Fruit fly (Drosophila melanogaster) whole organism, embryonic: ENCODE data around the gene CG14102.

Source experiments
- ATbp ChIP-seq: fragments of 200-800 bp; sonication (Bioruptor generic); optimal IDR thresholded peaks from 2 replicates; lab custom pipeline; 2017; ENCODE audit warnings: missing biosample characterization, mild to moderate bottlenecking, missing genetic modification characterization, missing genetic modification reagents
- Antp ChIP-seq: fragments of 200-800 bp; sonication (Bioruptor generic); optimal IDR thresholded peaks from 3 replicates; lab custom pipeline; 2016; ENCODE audit warnings: missing biosample characterization, missing genetic modification characterization
- Awh ChIP-seq: fragments of 200-800 bp; sonication (Bioruptor generic); IDR thresholded peaks from 2 replicates; pipeline ENCODE4, ENCODE4 v1.3.6; 2022; ENCODE audit warnings: missing biosample characterization, missing genetic modification characterization
- CG10979 ChIP-seq: fragments of 200-800 bp; sonication (Bioruptor generic); optimal IDR thresholded peaks from 2 replicates; lab custom pipeline; 2018; ENCODE audit warnings: missing biosample characterization, mild to moderate bottlenecking, missing genetic modification characterization, moderate library complexity
- CG11398 ChIP-seq: fragments of 200-800 bp; sonication (Bioruptor generic); optimal IDR thresholded peaks from 2 replicates; lab custom pipeline; 2016; ENCODE audit warnings: missing biosample characterization, missing genetic modification characterization
- CG11696 ChIP-seq: fragments of 200-800 bp; sonication (Bioruptor generic); IDR thresholded peaks from 2 replicates; pipeline ENCODE4 v1.3.6; 2022; ENCODE audit warnings: missing biosample characterization, missing genetic modification characterization
- CG12071 ChIP-seq: fragments of 200-800 bp; sonication (Bioruptor generic); optimal IDR thresholded peaks from 3 replicates; lab custom pipeline; 2018; ENCODE audit warnings: missing biosample characterization, mild to moderate bottlenecking, missing genetic modification characterization
- CG1233 ChIP-seq: fragments of 200-800 bp; sonication (Bioruptor generic); optimal IDR thresholded peaks from 4 replicates; lab custom pipeline; 2018; ENCODE audit warnings: missing biosample characterization, mild to moderate bottlenecking, missing genetic modification characterization
- CG13287 ChIP-seq: fragments of 200-800 bp; sonication (Bioruptor generic); IDR thresholded peaks from 2 replicates; pipeline ENCODE4 v1.3.6; 2022; ENCODE audit warnings: missing biosample characterization, missing genetic modification characterization; ENCODE audit not compliant: partially characterized antibody
- CG15073 ChIP-seq: fragments of 200-800 bp; sonication (Bioruptor generic); optimal IDR thresholded peaks from 2 replicates; lab custom pipeline; 2016; ENCODE audit warnings: missing biosample characterization, missing genetic modification characterization
- CG17912 ChIP-seq: fragments of 200-800 bp; sonication (Bioruptor generic); optimal IDR thresholded peaks from 2 replicates; lab custom pipeline; 2018; ENCODE audit warnings: missing biosample characterization, mild to moderate bottlenecking, missing genetic modification characterization
- CG30020 ChIP-seq: fragments of 200-800 bp; optimal IDR thresholded peaks from 2 replicates; lab custom pipeline; 2019; ENCODE audit warnings: missing biosample characterization, mild to moderate bottlenecking, missing genetic modification characterization, moderate library complexity
- CG30403 ChIP-seq: fragments of 200-800 bp; sonication (Bioruptor generic); optimal IDR thresholded peaks from 3 replicates; lab custom pipeline; 2016; ENCODE audit warnings: missing biosample characterization, missing genetic modification characterization
- CG4617 ChIP-seq: fragments of 200-800 bp; sonication (Bioruptor generic); optimal IDR thresholded peaks from 3 replicates; lab custom pipeline; 2016; ENCODE audit warnings: missing biosample characterization, missing genetic modification characterization, borderline replicate concordance
- CG7357 ChIP-seq: fragments of 200-800 bp; sonication (Bioruptor generic); IDR thresholded peaks from 3 replicates; pipeline ENCODE4 v1.3.6; 2022; ENCODE audit warnings: missing biosample characterization, missing genetic modification characterization
- CG7786 ChIP-seq: fragments of 200-800 bp; sonication (Bioruptor generic); optimal IDR thresholded peaks from 2 replicates; lab custom pipeline; 2016; ENCODE audit warnings: missing biosample characterization, missing genetic modification characterization
- CG8765 ChIP-seq: fragments of 200-800 bp; sonication (Bioruptor generic); IDR thresholded peaks from 2 replicates; pipeline ENCODE4 v1.3.6; 2022; ENCODE audit warnings: missing biosample characterization, missing genetic modification characterization
- CG9437 ChIP-seq: fragments of 200-800 bp; sonication (Bioruptor generic); optimal IDR thresholded peaks from 2 replicates; lab custom pipeline; 2018; ENCODE audit warnings: missing biosample characterization, mild to moderate bottlenecking, missing genetic modification characterization
- CG9727 ChIP-seq: fragments of 200-800 bp; sonication (Bioruptor generic); optimal IDR thresholded peaks from 3 replicates; lab custom pipeline; 2017; ENCODE audit warnings: missing biosample characterization, mild to moderate bottlenecking, missing genetic modification characterization
- CG9817 ChIP-seq: fragments of 200-800 bp; sonication (Bioruptor generic); optimal IDR thresholded peaks from 2 replicates; lab custom pipeline; 2018; ENCODE audit warnings: missing biosample characterization, mild to moderate bottlenecking, missing genetic modification characterization, moderate library complexity
- D19A ChIP-seq: fragments of 200-800 bp; optimal IDR thresholded peaks from 3 replicates; lab custom pipeline; 2019; ENCODE audit warnings: missing biosample characterization, mild to moderate bottlenecking, missing genetic modification characterization, moderate library complexity
- Dref ChIP-seq: fragments of 200-800 bp; sonication (Bioruptor generic); IDR thresholded peaks from 2 replicates; pipeline ENCODE4 v1.3.6; 2022; ENCODE audit warnings: missing biosample characterization, missing genetic modification characterization
- E2f2 ChIP-seq: fragments of 200-800 bp; sonication (Bioruptor generic); IDR thresholded peaks from 2 replicates; pipeline ENCODE4 v1.3.6; 2022; ENCODE audit warnings: missing biosample characterization, missing genetic modification characterization
- Elba2 ChIP-seq: fragments of 200-800 bp; sonication (Bioruptor generic); optimal IDR thresholded peaks from 3 replicates; lab custom pipeline; 2016; ENCODE audit warnings: missing biosample characterization, missing genetic modification characterization
- Kr ChIP-seq: fragments of 200-800 bp; sonication (Bioruptor generic); optimal IDR thresholded peaks from 2 replicates; lab custom pipeline; 2017; ENCODE audit warnings: missing biosample characterization, mild to moderate bottlenecking, missing genetic modification characterization
- PHDP ChIP-seq: fragments of 200-800 bp; sonication (Bioruptor generic); optimal IDR thresholded peaks from 3 replicates; lab custom pipeline; 2018; ENCODE audit warnings: missing biosample characterization, mild to moderate bottlenecking, missing genetic modification characterization, moderate library complexity
- Sry-β ChIP-seq: fragments of 200-800 bp; sonication (Bioruptor generic); optimal IDR thresholded peaks from 2 replicates; lab custom pipeline; 2018; ENCODE audit warnings: missing biosample characterization, mild to moderate bottlenecking, missing genetic modification characterization, moderate library complexity
- Taf1 ChIP-seq: fragments of 200-800 bp; sonication (Bioruptor generic); IDR thresholded peaks from 2 replicates; pipeline ENCODE4 v1.3.6; 2022; ENCODE audit warnings: missing biosample characterization, missing genetic modification characterization
- ab ChIP-seq: fragments of 200-800 bp; sonication (Bioruptor generic); optimal IDR thresholded peaks from 2 replicates; lab custom pipeline; 2016; ENCODE audit warnings: missing biosample characterization, missing genetic modification characterization
- bbx ChIP-seq: fragments of 200-800 bp; sonication (Bioruptor generic); IDR thresholded peaks from 2 replicates; pipeline ENCODE4 v1.3.6; 2022; ENCODE audit warnings: missing biosample characterization, missing genetic modification characterization; ENCODE audit not compliant: partially characterized antibody
- cad ChIP-seq: fragments of >200 bp; optimal IDR thresholded peaks from 2 replicates; lab custom pipeline; 2017; ENCODE audit warnings: missing biosample characterization, missing genetic modification characterization
- chif ChIP-seq, 2 experiments: fragments of 200-800 bp; sonication (Bioruptor generic); optimal IDR thresholded peaks; 3 replicates each; lab custom pipeline; 2016; ENCODE audit warnings: missing biosample characterization in 2 of 2, missing genetic modification characterization in 2 of 2
- chinmo ChIP-seq: fragments of 200-800 bp; sonication (Bioruptor generic); IDR thresholded peaks from 4 replicates; pipeline ENCODE4 v1.3.6; 2022; ENCODE audit warnings: missing biosample characterization, missing genetic modification characterization; ENCODE audit not compliant: partially characterized antibody
- crc ChIP-seq: fragments of 200-800 bp; sonication (Bioruptor generic); optimal IDR thresholded peaks from 2 replicates; lab custom pipeline; 2016; ENCODE audit warnings: missing biosample characterization, missing genetic modification characterization
- crp ChIP-seq, 2 experiments: fragments of 200-800 bp; sonication (Bioruptor generic); optimal IDR thresholded peaks; 2 replicates in 1 of 2; 3 replicates in 1 of 2; lab custom pipeline; 2017; ENCODE audit warnings: missing biosample characterization in 2 of 2, missing genetic modification characterization in 2 of 2, mild to moderate bottlenecking in 1 of 2, moderate library complexity in 1 of 2
- dm ChIP-seq: fragments of 200-800 bp; sonication (Bioruptor generic); optimal IDR thresholded peaks from 3 replicates; lab custom pipeline; 2016; ENCODE audit warnings: missing biosample characterization, missing genetic modification characterization
- ewg ChIP-seq: fragments of 200-800 bp; sonication (Bioruptor generic); optimal IDR thresholded peaks from 3 replicates; lab custom pipeline; 2017; ENCODE audit warnings: mild to moderate bottlenecking, missing biosample characterization, missing genetic modification reagents, missing genetic modification characterization
- eyg ChIP-seq: fragments of 200-800 bp; sonication (Bioruptor generic); optimal IDR thresholded peaks from 3 replicates; lab custom pipeline; 2016; ENCODE audit warnings: missing biosample characterization, missing genetic modification characterization
- fd64A ChIP-seq: fragments of 200-800 bp; sonication (Bioruptor generic); optimal IDR thresholded peaks from 3 replicates; lab custom pipeline; 2018; ENCODE audit warnings: missing biosample characterization, mild to moderate bottlenecking, missing genetic modification characterization
- grau ChIP-seq: fragments of 200-800 bp; optimal IDR thresholded peaks from 3 replicates; lab custom pipeline; 2019; ENCODE audit warnings: missing biosample characterization, mild to moderate bottlenecking, missing genetic modification characterization, moderate library complexity
- kay ChIP-seq: fragments of 200-800 bp; sonication (Bioruptor generic); optimal IDR thresholded peaks from 2 replicates; lab custom pipeline; 2016; ENCODE audit warnings: missing biosample characterization, missing genetic modification characterization
- onecut ChIP-seq: fragments of 200-800 bp; sonication (Bioruptor generic); IDR thresholded peaks from 2 replicates; pipeline ENCODE4 v1.3.6; 2022; ENCODE audit warnings: missing biosample characterization, missing genetic modification characterization
- peb ChIP-seq: fragments of 200-800 bp; sonication (Bioruptor generic); IDR thresholded peaks from 2 replicates; pipeline ENCODE4 v1.3.6; 2022; ENCODE audit warnings: missing biosample characterization, missing genetic modification characterization
- pho ChIP-seq: fragments of 200-800 bp; sonication (Bioruptor generic); optimal IDR thresholded peaks from 2 replicates; lab custom pipeline; 2016; ENCODE audit warnings: missing biosample characterization, missing genetic modification characterization
- pnt ChIP-seq: fragments of 200-800 bp; sonication (Bioruptor generic); optimal IDR thresholded peaks from 3 replicates; lab custom pipeline; 2016; ENCODE audit warnings: missing biosample characterization, missing genetic modification characterization
- stwl ChIP-seq: fragments of 200-800 bp; sonication (Bioruptor generic); optimal IDR thresholded peaks from 3 replicates; lab custom pipeline; 2018; ENCODE audit warnings: missing biosample characterization, mild to moderate bottlenecking, missing genetic modification characterization, moderate library complexity
- tin ChIP-seq: fragments of 200-800 bp; sonication (Bioruptor generic); optimal IDR thresholded peaks from 3 replicates; lab custom pipeline; 2016; ENCODE audit warnings: missing biosample characterization, missing genetic modification characterization
- unpg ChIP-seq: fragments of 200-800 bp; sonication (Bioruptor generic); optimal IDR thresholded peaks from 3 replicates; lab custom pipeline; 2018; ENCODE audit warnings: missing biosample characterization, mild to moderate bottlenecking, missing genetic modification characterization, moderate library complexity
- wdn ChIP-seq: fragments of 200-800 bp; sonication (Bioruptor generic); IDR thresholded peaks from 2 replicates; pipeline ENCODE4 v1.3.6; 2022; ENCODE audit warnings: missing biosample characterization, missing genetic modification characterization

CG14102 gene

dm6 chr3L:19817807-19818531 is 16.9 kb upstream of the CG14102 start, which contains the start of the genes Fibp and Deaf1 (continued):
- TF ChIP-seq CG30020 (tag; lab: Kevin White, UChicago), result peak; percentile 78
- TF ChIP-seq bbx (GFP tag; lab: Robert Waterston, UW), result peak; percentile 98
- peak; percentile 91 for TF ChIP-seq CG4617 (GFP tag; lab: Kevin White, UChicago)
- TF ChIP-seq PHDP (tag; lab: Kevin White, UChicago), result peak; percentile 68
- peak; percentile 49; the same call in 1 of the 2 replicates for TF ChIP-seq CG8765 (GFP tag; lab: Robert Waterston, UW)
- TF ChIP-seq CG9727 (GFP tag; lab: Kevin White, UChicago), result peak; percentile 83
- TF ChIP-seq CG12071 (GFP tag; lab: Kevin White, UChicago), result no peak
- peak; percentile 61 for TF ChIP-seq unpg (GFP tag; lab: Kevin White, UChicago)
- peak; percentile 74 for TF ChIP-seq Dref (GFP tag; lab: Robert Waterston, UW)
- TF ChIP-seq tin (GFP tag; lab: Kevin White, UChicago), result peak; percentile 71
- TF ChIP-seq CG7357, result peak; percentile 34; the same call in 1 of the 3 replicates
- TF ChIP-seq chinmo, result peak; percentile 98
- no peak for TF ChIP-seq peb (GFP tag; lab: Robert Waterston, UW)
- peak; percentile 53 for TF ChIP-seq crc (GFP tag; lab: Kevin White, UChicago)
- peak; percentile 94 for TF ChIP-seq CG13287
- TF ChIP-seq pho (GFP tag; lab: Kevin White, UChicago), result peak; percentile 89
- TF ChIP-seq stwl, result peak; percentile 48
- peak in 1 of 2 experiments; percentile 43 for TF ChIP-seq crp (GFP tag; optimal IDR thresholded peaks at IDR 0.05; lab: Kevin White, UChicago)
- TF ChIP-seq ATbp, result no peak
- TF ChIP-seq CG30403 (GFP tag; lab: Kevin White, UChicago), result peak; percentile 92
- no peak for TF ChIP-seq cad
- TF ChIP-seq E2f2 (GFP tag; lab: Robert Waterston, UW), result no peak
- TF ChIP-seq CG9817 (tag; lab: Kevin White, UChicago), result peak; percentile 80
- TF ChIP-seq CG11696 (GFP tag; lab: Robert Waterston, UW), result no peak
- TF ChIP-seq CG17912 (GFP tag; lab: Kevin White, UChicago), result no peak
- TF ChIP-seq Elba2 (GFP tag; lab: Kevin White, UChicago), result peak; percentile 95
- peak; percentile 54 for TF ChIP-seq CG10979 (tag; lab: Kevin White, UChicago)
- TF ChIP-seq wdn (GFP tag; lab: Robert Waterston, UW), result 0 out of 2 replicates have a peak, but pooled peaks have one; percentile 37
- TF ChIP-seq chif (GFP tag; optimal IDR thresholded peaks at IDR 0.05; lab: Kevin White, UChicago), result peak; percentile 75 to 80
- no peak for TF ChIP-seq Kr (GFP tag; lab: Kevin White, UChicago)
- peak; percentile 20 for TF ChIP-seq eyg
- TF ChIP-seq CG9437 (GFP tag; lab: Kevin White, UChicago), result peak; percentile 66
- TF ChIP-seq CG7786, result peak; percentile 78
- TF ChIP-seq ewg (GFP tag; lab: Kevin White, UChicago), result peak; percentile 99
- TF ChIP-seq onecut (GFP tag; lab: Robert Waterston, UW), result no peak; the same call in 1 of the 2 replicates
- peak; percentile 72 for TF ChIP-seq CG1233 (GFP tag; lab: Kevin White, UChicago)
- peak; percentile 80 for TF ChIP-seq pnt (GFP tag; lab: Kevin White, UChicago)
- TF ChIP-seq CG11398, result no peak
- peak; percentile 38 for TF ChIP-seq Sry-β (GFP tag; lab: Kevin White, UChicago)
- no peak for TF ChIP-seq Awh (GFP tag; lab: Robert Waterston, UW)
- peak; percentile 66 for TF ChIP-seq kay
- no peak for TF ChIP-seq fd64A (GFP tag; lab: Kevin White, UChicago)
- peak; percentile 7 for TF ChIP-seq CG15073 (GFP tag; lab: Kevin White, UChicago)
- peak; percentile 41 for TF ChIP-seq D19A
- TF ChIP-seq dm (GFP tag; lab: Kevin White, UChicago), result peak; percentile 70
- TF ChIP-seq ab (GFP tag; lab: Kevin White, UChicago), result peak; percentile 52
- TF ChIP-seq Antp (GFP tag; lab: Kevin White, UChicago), result peak; percentile 85
- TF ChIP-seq Taf1 (GFP tag; lab: Robert Waterston, UW), result 0 out of 2 replicates have a peak, but pooled peaks have one; percentile 12
- peak; percentile 79 for TF ChIP-seq grau
